Fruit fly (Drosophila melanogaster) whole organism, embryonic: Measurements from ENCODE around the gene CAH1.

Experiments used
- Adf1 ChIP-seq: fragments of 200-800 bp; sonication (Bioruptor generic); IDR thresholded peaks from 2 replicates; pipeline ENCODE4 v1.3.6; 2022; ENCODE audit warnings: missing biosample characterization, missing genetic modification characterization
- Aef1 ChIP-seq: fragments of 200-800 bp; sonication (Bioruptor generic); IDR thresholded peaks from 3 replicates; pipeline ENCODE4 v1.3.6; 2022; ENCODE audit warnings: missing biosample characterization, missing genetic modification characterization
- C15 ChIP-seq: fragments of 200-800 bp; sonication (Bioruptor generic); IDR thresholded peaks from 3 replicates; pipeline ENCODE4 v1.3.6; 2022; ENCODE audit warnings: missing biosample characterization, missing genetic modification characterization
- CG10366 ChIP-seq: fragments of 200-800 bp; sonication (Bioruptor generic); IDR thresholded peaks from 2 replicates; pipeline ENCODE4 v1.3.6; 2022; ENCODE audit warnings: missing biosample characterization, missing genetic modification characterization
- CG10543 ChIP-seq: fragments of 200-800 bp; sonication (Bioruptor generic); optimal IDR thresholded peaks from 3 replicates; lab custom pipeline; 2017; ENCODE audit warnings: missing biosample characterization, mild to moderate bottlenecking, missing genetic modification characterization, moderate library complexity
- CG10979 ChIP-seq: fragments of 200-800 bp; sonication (Bioruptor generic); optimal IDR thresholded peaks from 2 replicates; lab custom pipeline; 2018; ENCODE audit warnings: missing biosample characterization, mild to moderate bottlenecking, missing genetic modification characterization, moderate library complexity
- CG11696 ChIP-seq: fragments of 200-800 bp; sonication (Bioruptor generic); IDR thresholded peaks from 2 replicates; pipeline ENCODE4 v1.3.6; 2022; ENCODE audit warnings: missing biosample characterization, missing genetic modification characterization
- CG13775 ChIP-seq: fragments of 200-800 bp; sonication (Bioruptor generic); optimal IDR thresholded peaks from 3 replicates; lab custom pipeline; 2017; ENCODE audit warnings: missing biosample characterization, mild to moderate bottlenecking, missing genetic modification characterization
- CG15269 ChIP-seq: fragments of 200-800 bp; sonication (Bioruptor generic); optimal IDR thresholded peaks from 2 replicates; lab custom pipeline; 2018; ENCODE audit warnings: missing biosample characterization, mild to moderate bottlenecking, missing genetic modification characterization, moderate library complexity
- CG1832 ChIP-seq: fragments of 200-800 bp; sonication (Bioruptor generic); optimal IDR thresholded peaks from 2 replicates; lab custom pipeline; 2017; ENCODE audit warnings: missing biosample characterization, mild to moderate bottlenecking, missing genetic modification characterization, inconsistent platforms
- CG2116 ChIP-seq: fragments of 200-800 bp; sonication (Bioruptor generic); optimal IDR thresholded peaks from 3 replicates; lab custom pipeline; 2018; ENCODE audit warnings: missing biosample characterization, mild to moderate bottlenecking, missing genetic modification characterization
- CG32532 ChIP-seq: fragments of 200-800 bp; sonication (Bioruptor generic); IDR thresholded peaks from 2 replicates; pipeline ENCODE4 v1.3.6; 2022; ENCODE audit warnings: missing biosample characterization, missing genetic modification characterization
- CG3407 ChIP-seq: fragments of 200-800 bp; sonication (Bioruptor generic); optimal IDR thresholded peaks from 2 replicates; lab custom pipeline; 2018; ENCODE audit warnings: missing biosample characterization, mild to moderate bottlenecking, missing genetic modification characterization
- CG6683 ChIP-seq: fragments of 200-800 bp; sonication (Bioruptor generic); optimal IDR thresholded peaks from 2 replicates; lab custom pipeline; 2017; ENCODE audit warnings: missing biosample characterization, mild to moderate bottlenecking, missing genetic modification characterization, missing genetic modification reagents
- CG7372 ChIP-seq: fragments of 200-800 bp; sonication (Bioruptor generic); IDR thresholded peaks from 2 replicates; pipeline ENCODE4 v1.3.6; 2022; ENCODE audit warnings: missing biosample characterization, missing genetic modification characterization
- CG7987 ChIP-seq: fragments of 200-800 bp; sonication (Bioruptor generic); optimal IDR thresholded peaks from 2 replicates; lab custom pipeline; 2018; ENCODE audit warnings: missing biosample characterization, mild to moderate bottlenecking, missing genetic modification characterization, moderate library complexity
- CTCF ChIP-seq: fragments of 200-800 bp; sonication (Bioruptor generic); optimal IDR thresholded peaks from 2 replicates; lab custom pipeline; 2017; ENCODE audit warnings: missing biosample characterization, mild to moderate bottlenecking, missing genetic modification characterization, moderate library complexity
- Camta ChIP-seq: fragments of 200-800 bp; sonication (Bioruptor generic); optimal IDR thresholded peaks from 2 replicates; lab custom pipeline; 2016; ENCODE audit warnings: missing biosample characterization, missing genetic modification characterization
- CkIIα-i1 ChIP-seq: fragments of 200-800 bp; sonication (Bioruptor generic); IDR thresholded peaks from 2 replicates; pipeline ENCODE4 v1.3.6; 2022; ENCODE audit warnings: missing biosample characterization, missing genetic modification characterization
- CrebB ChIP-seq: fragments of 200-800 bp; sonication (Bioruptor generic); optimal IDR thresholded peaks from 3 replicates; lab custom pipeline; 2018; ENCODE audit warnings: missing biosample characterization, mild to moderate bottlenecking, missing genetic modification characterization
- Dfd ChIP-seq, 2 experiments: fragments of >200 bp; optimal IDR thresholded peaks; 2 replicates each; lab custom pipeline; 2017; ENCODE audit warnings: missing biosample characterization in 2 of 2, missing genetic modification characterization in 2 of 2
- Elba2 ChIP-seq: fragments of 200-800 bp; sonication (Bioruptor generic); optimal IDR thresholded peaks from 3 replicates; lab custom pipeline; 2016; ENCODE audit warnings: missing biosample characterization, missing genetic modification characterization
- Hr78 ChIP-seq, 2 experiments: fragments of 200-800 bp in 1 of 2; fragments of >200 bp in 1 of 2; sonication (Bioruptor generic) in 1 of 2; optimal IDR thresholded peaks; 2 replicates each; lab custom pipeline; 2017 to 2019; ENCODE audit warnings: missing biosample characterization in 2 of 2, missing genetic modification characterization in 2 of 2, mild to moderate bottlenecking in 1 of 2, moderate library complexity in 1 of 2
- Med ChIP-seq: fragments of 200-800 bp; sonication (Bioruptor generic); peaks from one replicate; lab custom pipeline; 2016; ENCODE audit warnings: missing biosample characterization, missing genetic modification characterization, mild to moderate bottlenecking, inconsistent platforms, moderate library complexity
- Optix ChIP-seq: fragments of 200-800 bp; sonication (Bioruptor generic); IDR thresholded peaks from 3 replicates; pipeline ENCODE4 v1.3.6; 2022; ENCODE audit warnings: missing biosample characterization, missing genetic modification characterization
- Pdp1 ChIP-seq, 2 experiments: fragments of 200-800 bp; sonication (Bioruptor generic); optimal IDR thresholded peaks; 3 replicates each; lab custom pipeline; 2016; ENCODE audit warnings: missing biosample characterization in 2 of 2, missing genetic modification characterization in 2 of 2, mild to moderate bottlenecking in 1 of 2, moderate library complexity in 1 of 2
- Stat92E ChIP-seq, 3 experiments: fragments of >200 bp in 2 of 3; fragments of 200-800 bp in 1 of 3; sonication (Bioruptor generic) in 1 of 3; optimal IDR thresholded peaks; 2 replicates each; lab custom pipeline; 2017 to 2019; ENCODE audit warnings: missing biosample characterization in 3 of 3, missing genetic modification characterization in 3 of 3, mild to moderate bottlenecking in 1 of 3, moderate library complexity in 1 of 3
- Usf ChIP-seq: fragments of 200-800 bp; sonication (Bioruptor generic); optimal IDR thresholded peaks from 2 replicates; lab custom pipeline; 2017; ENCODE audit warnings: missing genotype, missing biosample characterization, missing genetic modification characterization
- ato ChIP-seq: fragments of 200-800 bp; sonication (Bioruptor generic); IDR thresholded peaks from 2 replicates; pipeline ENCODE4 v1.3.6; 2022; ENCODE audit warnings: missing biosample characterization, missing genetic modification characterization; ENCODE audit not compliant: partially characterized antibody
- chif ChIP-seq, 2 experiments: fragments of 200-800 bp; sonication (Bioruptor generic); optimal IDR thresholded peaks; 3 replicates each; lab custom pipeline; 2016; ENCODE audit warnings: missing biosample characterization in 2 of 2, missing genetic modification characterization in 2 of 2
- chinmo ChIP-seq: fragments of 200-800 bp; sonication (Bioruptor generic); IDR thresholded peaks from 4 replicates; pipeline ENCODE4 v1.3.6; 2022; ENCODE audit warnings: missing biosample characterization, missing genetic modification characterization; ENCODE audit not compliant: partially characterized antibody
- ci ChIP-seq: fragments of 200-800 bp; sonication (Bioruptor generic); IDR thresholded peaks from 3 replicates; pipeline ENCODE4 v1.3.6; 2022; ENCODE audit warnings: missing biosample characterization, missing genetic modification characterization
- crol ChIP-seq: fragments of 200-800 bp; sonication (Bioruptor generic); IDR thresholded peaks from 2 replicates; pipeline ENCODE4 v1.3.6; 2022; ENCODE audit warnings: missing biosample characterization, missing genetic modification characterization
- cwo ChIP-seq: fragments of 200-800 bp; sonication (Bioruptor generic); optimal IDR thresholded peaks from 3 replicates; lab custom pipeline; 2017; ENCODE audit warnings: missing biosample characterization, missing genetic modification characterization, mild to moderate bottlenecking, moderate library complexity, missing genetic modification reagents
- eyg ChIP-seq: fragments of 200-800 bp; sonication (Bioruptor generic); optimal IDR thresholded peaks from 3 replicates; lab custom pipeline; 2016; ENCODE audit warnings: missing biosample characterization, missing genetic modification characterization
- ftz-f1 ChIP-seq: fragments of 200-800 bp; sonication (Bioruptor generic); optimal IDR thresholded peaks from 2 replicates; lab custom pipeline; 2016; ENCODE audit warnings: missing biosample characterization, missing genetic modification characterization
- gt ChIP-seq: fragments of 200-800 bp; sonication (Bioruptor generic); IDR thresholded peaks from 2 replicates; pipeline ENCODE4 v1.3.6; 2022; ENCODE audit warnings: missing biosample characterization, missing genetic modification characterization
- lilli ChIP-seq: fragments of 200-800 bp; sonication (Bioruptor generic); optimal IDR thresholded peaks from 3 replicates; lab custom pipeline; 2016; ENCODE audit warnings: missing biosample characterization, missing genetic modification characterization
- mld ChIP-seq: fragments of 200-800 bp; sonication (Bioruptor generic); IDR thresholded peaks from 3 replicates; pipeline ENCODE4 v1.3.6; 2022; ENCODE audit warnings: missing biosample characterization, missing genetic modification characterization; ENCODE audit not compliant: partially characterized antibody
- twi ChIP-seq: fragments of 200-800 bp; optimal IDR thresholded peaks from 2 replicates; lab custom pipeline; 2019; ENCODE audit warnings: missing biosample characterization, mild to moderate bottlenecking, missing genetic modification characterization, moderate library complexity
- vvl ChIP-seq: fragments of 200-800 bp; sonication (Bioruptor generic); IDR thresholded peaks from 2 replicates; pipeline ENCODE4 v1.3.6; 2022; ENCODE audit warnings: missing biosample characterization, missing genetic modification characterization
- wor ChIP-seq: fragments of 200-800 bp; sonication (Bioruptor generic); IDR thresholded peaks from 2 replicates; pipeline ENCODE4 v1.3.6; 2022; ENCODE audit warnings: missing biosample characterization, missing genetic modification characterization

The CAH1 gene

DNA sequence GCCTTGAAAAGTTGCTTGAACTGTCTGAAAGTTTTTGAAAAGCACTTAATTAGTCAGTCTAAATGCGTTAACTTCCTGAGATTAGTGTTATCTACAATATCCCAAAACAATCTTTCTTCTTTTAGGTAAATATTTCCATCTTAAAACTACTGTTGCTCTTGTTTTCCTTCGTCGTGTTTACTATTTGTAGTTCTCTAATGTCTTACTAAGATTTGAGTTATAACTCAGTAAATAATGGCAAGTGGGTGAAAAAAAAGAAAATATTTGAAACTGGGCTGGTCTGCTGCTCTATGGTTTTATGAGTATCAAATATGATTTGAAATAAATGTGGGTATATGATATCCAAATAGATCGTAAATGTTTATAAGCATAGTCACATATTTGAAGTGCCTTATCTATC, 2.3 kb upstream of the CAH1 start (continued):
- TF ChIP-seq C15 (GFP tag; lab: Robert Waterston, UW), result no peak
- TF ChIP-seq CG10366 (GFP tag; lab: Robert Waterston, UW), result no peak
- no peak for TF ChIP-seq twi (tag; lab: Kevin White, UChicago)
- TF ChIP-seq CrebB (tag; lab: Kevin White, UChicago), result peak; percentile 54
- no peak for TF ChIP-seq Dfd (GFP tag; optimal IDR thresholded peaks at IDR 0.05; lab: Kevin White, UChicago)
- TF ChIP-seq eyg (GFP tag; lab: Kevin White, UChicago), result no peak
- no peak for TF ChIP-seq Hr78 (GFP tag; optimal IDR thresholded peaks at IDR 0.05; lab: Kevin White, UChicago)
- no peak for TF ChIP-seq ftz-f1 (GFP tag; lab: Kevin White, UChicago)
- peak; percentile 21 for TF ChIP-seq CG3407 (GFP tag; lab: Kevin White, UChicago)
- TF ChIP-seq CTCF (GFP tag; lab: Kevin White, UChicago), result no peak
- TF ChIP-seq CG11696 (GFP tag; lab: Robert Waterston, UW), result no peak
- no peak for TF ChIP-seq Aef1
- no peak for TF ChIP-seq CG6683
- peak; percentile 15 for TF ChIP-seq CG7987 (GFP tag; lab: Kevin White, UChicago)

DNA sequence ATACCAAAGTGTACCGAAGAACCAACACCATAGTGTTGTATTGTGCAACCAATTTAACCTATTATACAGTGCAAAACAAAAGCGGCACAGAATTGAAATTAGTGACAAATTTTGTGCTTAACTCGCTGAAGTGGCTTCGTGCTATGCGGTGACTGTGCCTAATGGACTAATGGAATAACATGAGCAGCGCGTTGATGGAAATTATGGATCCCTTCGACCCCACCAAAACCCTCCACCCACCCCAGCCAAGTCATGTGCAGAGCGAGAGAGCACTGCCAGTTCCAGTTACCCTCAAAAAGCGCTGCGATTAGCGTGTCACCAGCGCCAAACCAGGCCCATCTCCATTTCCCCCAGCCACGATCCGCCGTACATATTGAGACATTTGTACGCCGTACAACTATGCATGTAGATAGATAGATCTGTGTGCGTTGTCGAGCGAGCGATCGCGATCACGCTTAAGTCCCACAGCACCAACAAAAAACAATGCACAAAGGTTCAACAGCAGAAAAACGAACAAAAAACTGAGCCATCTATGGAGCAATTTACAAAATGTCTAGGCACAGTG, 1.3 kb upstream of the CAH1 start:
- TF ChIP-seq vvl (GFP tag; lab: Robert Waterston, UW), result peak; percentile 46; the same call in 1 of the 2 replicates
- TF ChIP-seq CG7372 (GFP tag; lab: Robert Waterston, UW), result no peak
- TF ChIP-seq ci (GFP tag; lab: Robert Waterston, UW), result no peak
- no peak for TF ChIP-seq CG2116 (GFP tag; lab: Kevin White, UChicago)
- no peak for TF ChIP-seq gt
- TF ChIP-seq Adf1 (GFP tag; lab: Robert Waterston, UW), result peak; percentile 22; the same call in 1 of the 2 replicates
- TF ChIP-seq crol (GFP tag; lab: Robert Waterston, UW), result peak; percentile 45; the same call in 1 of the 2 replicates
- TF ChIP-seq wor, result no peak
- TF ChIP-seq Pdp1 (GFP tag; optimal IDR thresholded peaks at IDR 0.05; lab: Kevin White, UChicago), result peak in 1 of 2 experiments; percentile 45
- TF ChIP-seq chif (GFP tag; optimal IDR thresholded peaks at IDR 0.05; lab: Kevin White, UChicago), result no peak
- no peak for TF ChIP-seq mld (GFP tag; lab: Robert Waterston, UW)
- no peak for TF ChIP-seq Usf
- TF ChIP-seq ftz-f1 (GFP tag; lab: Kevin White, UChicago), result no peak
- TF ChIP-seq CG1832 (GFP tag; lab: Kevin White, UChicago), result no peak
- TF ChIP-seq CG10543, result peak; percentile 50
- TF ChIP-seq CG10979 (tag; lab: Kevin White, UChicago), result no peak
- no peak for TF ChIP-seq lilli (GFP tag; lab: Kevin White, UChicago)
- no peak for TF ChIP-seq ato
- no peak for TF ChIP-seq Optix (GFP tag; lab: Robert Waterston, UW)
- TF ChIP-seq chinmo (GFP tag; lab: Robert Waterston, UW), result peak; percentile 83; the same call in 3 of the 4 replicates
- no peak for TF ChIP-seq CkIIα-i1
- peak; percentile 13 for TF ChIP-seq CG15269 (tag; lab: Kevin White, UChicago)
- peak; percentile 60 for TF ChIP-seq Med
- TF ChIP-seq CG13775, result no peak
- 0 out of 2 replicates have a peak, but pooled peaks have one; percentile 18 for TF ChIP-seq CG32532 (GFP tag; lab: Robert Waterston, UW)
- TF ChIP-seq Stat92E (GFP tag; optimal IDR thresholded peaks at IDR 0.05; lab: Kevin White, UChicago), result no peak
- no peak for TF ChIP-seq Camta (GFP tag; lab: Kevin White, UChicago)
- TF ChIP-seq Elba2 (GFP tag; lab: Kevin White, UChicago), result no peak
- TF ChIP-seq cwo (GFP tag; lab: Kevin White, UChicago), result peak; percentile 22
